Worm (Caenorhabditis elegans): ENCODE data around the gene ZC317.7.

ZC317.7 gene

DNA sequence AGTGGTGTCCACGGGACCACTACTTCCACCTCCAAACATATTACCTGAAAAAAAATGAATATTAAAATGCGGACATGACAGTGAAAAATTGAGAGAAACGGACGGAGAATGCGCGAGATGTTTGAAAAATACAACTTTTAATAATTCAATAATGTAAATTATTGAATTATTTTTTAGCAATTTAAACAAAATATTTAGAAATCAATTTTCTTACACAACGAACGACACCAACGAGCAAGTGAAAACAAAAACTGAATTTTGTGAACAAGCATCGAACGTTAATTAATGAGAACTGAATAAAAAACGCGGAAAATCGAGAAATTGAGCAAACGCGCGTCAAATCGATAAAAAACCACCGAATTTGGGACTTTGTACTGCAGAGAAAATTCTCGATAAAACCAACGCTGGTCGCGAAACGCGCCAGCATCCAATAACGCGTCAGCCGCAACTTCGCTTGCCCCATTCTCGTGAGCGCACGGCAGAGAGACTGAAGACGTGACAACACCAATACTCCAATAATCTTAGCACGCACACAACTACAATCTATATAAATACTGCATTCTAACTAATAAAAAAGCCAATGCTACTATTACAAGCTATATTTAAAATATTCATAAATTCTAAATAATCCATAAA lies 34.1 kb upstream of the ZC317.7 start, which contains the start of the genes dnj-19 and nhr-47:
Gene dnj-19, minus strand, starts transcription at position 51 of the 636 bp plus-strand sequence.
Gene nhr-47, plus strand, starts transcription at position 447 of the 636 bp plus-strand sequence.
- peak; percentile 82 for TF ChIP-seq xnd-1 (tag; optimal IDR thresholded peaks at IDR 0.05)
- TF ChIP-seq unc-130 (GFP tag; optimal IDR thresholded peaks at IDR 0.05) = peak; percentile 59
- TF ChIP-seq atf-7 (tag; optimal IDR thresholded peaks at IDR 0.05) = peak; percentile 87
- TF ChIP-seq pha-4 (tag; optimal IDR thresholded peaks at IDR 0.05) = no peak
- peak; percentile 75 for TF ChIP-seq madf-10 (tag; optimal IDR thresholded peaks at IDR 0.05)
- TF ChIP-seq ceh-91 (GFP tag; IDR thresholded peaks at IDR 0.05) = peak; percentile 72
- TF ChIP-seq ztf-26 (tag; optimal IDR thresholded peaks at IDR 0.05) = peak; percentile 91
- peak; percentile 87 for TF ChIP-seq ceh-27 (GFP tag; optimal IDR thresholded peaks at IDR 0.05)
- TF ChIP-seq attf-6 (GFP tag; IDR thresholded peaks at IDR 0.05) = peak; percentile 71
- TF ChIP-seq Y95B8A.8 (GFP tag; IDR thresholded peaks at IDR 0.05) = 0 out of 2 replicates have a peak, but pooled peaks have one; percentile 32
- peak; percentile 1 for TF ChIP-seq rpc-1 (optimal IDR thresholded peaks at IDR 0.05)
- TF ChIP-seq rpc-1 (tag; optimal IDR thresholded peaks at IDR 0.05) = no peak
- TF ChIP-seq F22D6.2 (tag; optimal IDR thresholded peaks at IDR 0.05) = peak; percentile 62
- TF ChIP-seq F39B2.1 (GFP tag; IDR thresholded peaks at IDR 0.05) = 0 out of 2 replicates have a peak, but pooled peaks have one; percentile 67
- peak; percentile 98 for TF ChIP-seq hsf-1 (GFP tag; IDR thresholded peaks at IDR 0.05)
- TF ChIP-seq B0019.2 (GFP tag; conservative IDR thresholded peaks at IDR 0.05) = 0 out of 2 replicates have a peak, but pooled peaks have one; percentile 41
- TF ChIP-seq nfya-1 (tag; optimal IDR thresholded peaks at IDR 0.05; ENCODE audit: borderline replicate concordance, insufficient read depth) = no peak
- no peak for TF ChIP-seq hlh-12 (tag; optimal IDR thresholded peaks at IDR 0.05)
- peak; percentile 96 for TF ChIP-seq Y53G8AR.9 (GFP tag; conservative IDR thresholded peaks at IDR 0.05)
- TF ChIP-seq hrde-1 (tag; optimal IDR thresholded peaks at IDR 0.05; ENCODE audit: borderline replicate concordance) = no peak
- TF ChIP-seq madf-3 (GFP tag; IDR thresholded peaks at IDR 0.05) = peak; percentile 91
- TF ChIP-seq F37B4.10 (GFP tag; IDR thresholded peaks at IDR 0.05) = no peak
- TF ChIP-seq rec-8 (tag; optimal IDR thresholded peaks at IDR 0.05) = no peak
- peak; percentile 83 for TF ChIP-seq chd-7 (tag; optimal IDR thresholded peaks at IDR 0.05)
- TF ChIP-seq ztf-6 (GFP tag; IDR thresholded peaks at IDR 0.05) = peak; percentile 76; the same call in 1 of the 2 replicates
- no peak for TF ChIP-seq snpc-1.3 (tag; optimal IDR thresholded peaks at IDR 0.05; ENCODE audit: insufficient read depth)
- peak; percentile 95 for TF ChIP-seq lin-40 (tag; optimal IDR thresholded peaks at IDR 0.05)
- no peak for TF ChIP-seq mxl-1 (tag; optimal IDR thresholded peaks at IDR 0.05)
- TF ChIP-seq lin-26 (GFP tag; IDR thresholded peaks at IDR 0.05) = peak; percentile 49; the same call in 1 of the 2 replicates
- TF ChIP-seq ceh-58 (GFP tag; IDR thresholded peaks at IDR 0.05) = no peak
- TF ChIP-seq ceh-100 (GFP tag; IDR thresholded peaks at IDR 0.05) = peak; percentile 75
- TF ChIP-seq hmg-20 (GFP tag; IDR thresholded peaks at IDR 0.05) = peak; percentile 88
- TF ChIP-seq fkh-3 (tag; optimal IDR thresholded peaks at IDR 0.05) = no peak
- peak; percentile 23 to 86 for TF ChIP-seq let-607 (tag; optimal IDR thresholded peaks at IDR 0.05)
- no peak for TF ChIP-seq bed-2 (GFP tag; IDR thresholded peaks at IDR 0.05)
- peak; percentile 70 for TF ChIP-seq Y67H2A.10 (GFP tag; conservative IDR thresholded peaks at IDR 0.05)
- no peak for TF ChIP-seq nfya-2 (GFP tag; IDR thresholded peaks at IDR 0.05)
- TF ChIP-seq nhr-80 (tag; optimal IDR thresholded peaks at IDR 0.05) = peak; percentile 70
- TF ChIP-seq C17E4.6 (GFP tag; IDR thresholded peaks at IDR 0.05) = peak; percentile 91
- TF ChIP-seq pbrm-1 (GFP tag; IDR thresholded peaks at IDR 0.05) = peak; percentile 96
- TF ChIP-seq ceh-79 (tag; optimal IDR thresholded peaks at IDR 0.05) = no peak
- TF ChIP-seq lsl-1 (GFP tag; optimal IDR thresholded peaks at IDR 0.05) = peak; percentile 78
- TF ChIP-seq F52B5.7 (tag; optimal IDR thresholded peaks at IDR 0.05) = no peak
- TF ChIP-seq tbx-9 (tag; optimal IDR thresholded peaks at IDR 0.05; ENCODE audit: borderline replicate concordance) = no peak
- no peak; the same call in 1 of the 2 replicates for TF ChIP-seq zfh-2 (GFP tag; conservative IDR thresholded peaks at IDR 0.05)
- peak; percentile 95 for TF ChIP-seq nfyb-1 (GFP tag; IDR thresholded peaks at IDR 0.05)
- peak; percentile 36 for TF ChIP-seq him-1 (tag; optimal IDR thresholded peaks at IDR 0.05)
- no peak for TF ChIP-seq F57A8.1 (GFP tag; optimal IDR thresholded peaks at IDR 0.05)

Measured in whole organism, young adult.